Worm (Caenorhabditis elegans): Measurements from ENCODE around the gene W03B1.3.
A peak's percentile ranks its signal among the peaks of the same experiment; 100 is the strongest.

Gene W03B1.3

DNA sequence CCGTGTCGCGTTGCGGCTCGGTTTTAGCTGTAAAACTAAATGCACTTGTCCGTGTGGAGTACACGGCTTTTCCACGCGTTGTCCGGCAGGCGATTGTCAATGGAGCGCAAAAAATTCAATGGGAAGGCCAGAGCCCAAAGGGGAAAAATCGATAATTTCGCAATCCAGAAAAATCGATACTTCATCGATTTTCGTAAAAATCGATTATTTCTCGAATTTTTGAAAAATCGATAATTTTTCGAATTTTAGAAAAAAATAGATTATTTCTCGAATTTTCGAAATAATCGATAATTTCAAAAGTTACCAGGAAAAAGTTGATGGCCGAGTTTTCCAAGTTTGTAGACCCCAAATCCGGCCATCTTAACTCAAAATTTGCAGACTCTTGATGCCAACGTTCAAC is 16.6 kb downstream of the W03B1.3 start:
- no peak for TF ChIP-seq lsy-2 (tag; optimal IDR thresholded peaks at IDR 0.05)
- TF ChIP-seq aha-1 (tag; optimal IDR thresholded peaks at IDR 0.05): no peak
- no peak for TF ChIP-seq nhr-47 (tag; optimal IDR thresholded peaks at IDR 0.05)
- TF ChIP-seq nhr-90 (tag; optimal IDR thresholded peaks at IDR 0.05; ENCODE audit: poor library complexity): no peak
- TF ChIP-seq sox-4 (tag; optimal IDR thresholded peaks at IDR 0.05): no peak
- no peak for TF ChIP-seq lir-3 (tag; optimal IDR thresholded peaks at IDR 0.05; ENCODE audit: poor library complexity)
- TF ChIP-seq egl-13 (tag; optimal IDR thresholded peaks at IDR 0.05): no peak
- TF ChIP-seq nhr-28 (tag; optimal IDR thresholded peaks at IDR 0.05): no peak
- no peak for TF ChIP-seq pag-3 (tag; optimal IDR thresholded peaks at IDR 0.05; ENCODE audit: borderline replicate concordance, insufficient read depth)
- TF ChIP-seq lin-39 (tag; optimal IDR thresholded peaks at IDR 0.05): no peak
- no peak for TF ChIP-seq skn-1 (tag; optimal IDR thresholded peaks at IDR 0.05)
- TF ChIP-seq lin-15B (tag; optimal IDR thresholded peaks at IDR 0.05): no peak
- no peak for TF ChIP-seq hlh-17 (GFP tag; optimal IDR thresholded peaks at IDR 0.05; ENCODE audit: borderline replicate concordance)
- no peak for TF ChIP-seq ceh-90 (tag; optimal IDR thresholded peaks at IDR 0.05)
- no peak for TF ChIP-seq ztf-4 (tag; optimal IDR thresholded peaks at IDR 0.05)
- no peak for TF ChIP-seq snpc-4 (tag; optimal IDR thresholded peaks at IDR 0.05)
- no peak for TF ChIP-seq unc-130 (tag; optimal IDR thresholded peaks at IDR 0.05)
- no peak for TF ChIP-seq efl-3 (GFP tag; optimal IDR thresholded peaks at IDR 0.05)
- TF ChIP-seq C04F5.9 (tag; optimal IDR thresholded peaks at IDR 0.05): no peak

DNA sequence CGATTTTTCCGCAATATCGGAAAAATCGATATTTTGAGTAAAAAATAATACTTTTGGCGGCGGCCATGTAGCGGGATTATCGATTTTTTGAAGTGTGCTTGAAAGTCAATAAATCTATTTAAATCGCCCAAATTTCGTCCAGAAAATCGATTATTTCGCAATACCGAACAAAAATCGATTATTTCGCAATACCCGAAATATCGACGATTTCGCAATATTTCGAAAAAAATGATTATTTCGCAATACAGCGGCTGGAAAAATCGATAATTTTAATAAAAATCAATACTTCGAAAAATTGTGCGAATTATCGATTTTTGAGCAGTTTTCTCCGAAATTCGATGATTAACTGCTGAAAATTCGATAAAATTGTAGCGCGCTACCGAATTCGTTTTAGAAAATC is 18.0 kb downstream of the W03B1.3 start:
- TF ChIP-seq fkh-8 (tag; optimal IDR thresholded peaks at IDR 0.05) (no peak), lin-39 (tag; optimal IDR thresholded peaks at IDR 0.05) (no peak), ceh-8 (GFP tag; optimal IDR thresholded peaks at IDR 0.05) (no peak), pag-3 (tag; optimal IDR thresholded peaks at IDR 0.05; ENCODE audit: borderline replicate concordance, insufficient read depth) (no peak), egl-13 (tag; optimal IDR thresholded peaks at IDR 0.05) (no peak), blmp-1 (tag; optimal IDR thresholded peaks at IDR 0.05) (no peak), nhr-76 (tag; optimal IDR thresholded peaks at IDR 0.05) (no peak), zip-4 (GFP tag; optimal IDR thresholded peaks at IDR 0.05) (peak; percentile 65)

DNA sequence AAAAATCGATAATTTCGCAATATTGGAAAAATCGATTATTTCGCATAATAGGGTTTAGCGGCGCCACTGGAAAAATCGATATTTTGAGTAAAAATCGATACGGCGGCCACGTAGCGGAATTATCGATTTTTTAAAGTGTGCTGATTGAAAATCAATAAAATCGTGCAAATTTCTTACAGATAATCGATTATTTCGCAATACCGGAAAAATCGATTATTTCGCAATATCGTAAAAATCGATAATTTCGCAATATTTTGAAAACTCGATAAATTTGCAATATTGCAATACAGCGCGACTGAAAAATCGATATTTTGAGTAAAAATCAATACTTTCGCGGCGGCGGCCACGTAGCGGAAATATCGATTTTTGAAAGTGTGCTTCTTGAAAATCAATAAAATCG is 18.4 kb downstream of the W03B1.3 start:
- TF ChIP-seq zip-4 (GFP tag; optimal IDR thresholded peaks at IDR 0.05) (peak; percentile 18), elt-2 (tag; optimal IDR thresholded peaks at IDR 0.05) (no peak), ces-1 (GFP tag; optimal IDR thresholded peaks at IDR 0.05) (no peak), ztf-11 (tag; optimal IDR thresholded peaks at IDR 0.05) (no peak)

DNA sequence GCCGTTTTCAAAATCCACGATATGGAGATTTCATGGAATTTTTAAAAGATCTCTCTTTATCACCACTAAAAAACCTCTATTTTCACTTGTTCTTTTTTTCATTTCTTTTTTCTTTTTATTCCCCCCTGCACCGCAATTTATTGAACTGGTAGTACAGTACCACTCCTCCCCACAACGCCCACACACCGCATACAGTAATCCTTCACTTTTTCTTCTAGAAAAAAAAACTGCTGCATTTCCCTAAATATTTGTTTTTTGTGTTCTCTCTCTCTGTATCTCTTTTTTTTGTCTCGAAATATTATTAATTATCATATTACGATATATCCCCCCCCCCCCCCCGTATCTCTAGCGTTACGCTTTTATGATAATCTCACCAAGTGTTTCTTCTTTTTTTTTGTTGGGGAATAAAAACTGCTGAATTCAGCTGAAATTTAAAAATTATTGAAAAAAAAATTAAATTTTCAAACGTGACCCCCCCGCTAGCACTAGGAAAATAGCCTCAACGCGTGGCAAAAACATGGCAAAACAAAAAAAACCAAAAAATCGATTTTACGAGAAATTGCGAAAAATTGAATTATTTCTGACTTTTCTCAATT is 19.1 kb downstream of the W03B1.3 start, which contains the start of gene Y24D9B.1:
TSS of gene Y24D9B.1 (plus strand) at position 546 of the 596 bp plus-strand sequence.
- TF ChIP-seq fkh-10 (GFP tag; optimal IDR thresholded peaks at IDR 0.05): no peak

DNA sequence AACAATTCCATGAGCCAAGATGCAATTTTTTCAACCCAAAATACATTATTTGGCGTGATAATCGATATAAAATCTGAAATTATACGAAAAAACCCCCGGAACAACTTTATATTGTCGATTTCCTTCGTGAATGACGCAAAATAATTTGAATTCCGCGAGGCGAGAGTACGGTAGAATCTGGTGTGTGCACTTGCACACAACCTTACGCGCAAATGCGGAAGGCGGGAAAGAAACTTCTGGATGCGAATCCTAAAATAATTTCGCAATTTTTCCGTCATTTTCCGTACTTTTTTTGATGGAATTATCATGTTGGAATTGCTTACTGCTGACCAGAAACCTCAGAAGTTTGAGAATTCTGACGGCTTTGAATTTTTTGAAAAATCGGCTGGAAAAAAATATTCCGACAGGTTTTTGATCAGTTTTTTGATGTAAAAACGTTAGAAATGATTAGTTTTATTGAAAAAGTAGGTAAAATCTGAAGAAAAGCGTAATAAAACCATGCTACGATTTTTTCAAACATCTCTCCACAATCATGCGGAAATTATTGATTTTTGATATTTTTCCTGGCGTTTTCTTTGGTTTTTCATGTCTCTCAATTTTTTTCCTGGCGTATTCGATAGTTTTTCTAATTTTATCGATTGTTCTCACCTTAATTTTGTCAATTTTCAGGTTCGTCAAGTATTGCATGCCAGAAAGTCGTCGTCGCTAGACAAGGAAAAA is 28.7 kb downstream of the W03B1.3 start, which contains the start of gene set-9:
TSS of gene set-9 (plus strand) at position 670 of the 720 bp plus-strand sequence.
- TF ChIP-seq lsy-2 (tag; optimal IDR thresholded peaks at IDR 0.05) (peak in 1 of 2 experiments; percentile 22), mdl-1 (tag; optimal IDR thresholded peaks at IDR 0.05) (no peak), efl-1 (optimal IDR thresholded peaks at IDR 0.05) (peak in 1 of 2 experiments; percentile 27), efl-1 (GFP tag; optimal IDR thresholded peaks at IDR 0.05 in 1 of 2) (peak in 1 of 2 experiments; percentile 34), pqm-1 (tag; optimal IDR thresholded peaks at IDR 0.05) (no peak)

All from whole organism, L1 larva.